Worm (Caenorhabditis elegans) whole organism, mixed stage, embryonic: Measurements from ENCODE around the gene clp-9.

Source experiments
- ceh-39 ChIP-seq: fragments of 150-350 bp; optimal IDR thresholded peaks from 2 replicates; lab custom pipeline; 2014; ENCODE audit warnings: missing biosample characterization, missing genetic modification characterization
- lin-32 ChIP-seq: fragments of 200-800 bp; sonication (Bioruptor generic); optimal IDR thresholded peaks from 2 replicates; lab custom pipeline; 2018; ENCODE audit warnings: mild to moderate bottlenecking, missing genetic modification characterization, missing compliant biosample characterization
- nhr-12 ChIP-seq: fragments of 150-350 bp; optimal IDR thresholded peaks from 2 replicates; lab custom pipeline; 2014; ENCODE audit warnings: missing biosample characterization, missing genetic modification characterization
- tbx-8 ChIP-seq: fragments of 200-800 bp; sonication (Bioruptor generic); optimal IDR thresholded peaks from 2 replicates; lab custom pipeline; 2018; ENCODE audit warnings: mild to moderate bottlenecking, missing genetic modification characterization, moderate library complexity, missing compliant biosample characterization
- ztf-11 ChIP-seq: fragments of 150-350 bp; optimal IDR thresholded peaks from 2 replicates; lab custom pipeline; 2014; ENCODE audit warnings: missing biosample characterization, missing genetic modification characterization

DNA sequence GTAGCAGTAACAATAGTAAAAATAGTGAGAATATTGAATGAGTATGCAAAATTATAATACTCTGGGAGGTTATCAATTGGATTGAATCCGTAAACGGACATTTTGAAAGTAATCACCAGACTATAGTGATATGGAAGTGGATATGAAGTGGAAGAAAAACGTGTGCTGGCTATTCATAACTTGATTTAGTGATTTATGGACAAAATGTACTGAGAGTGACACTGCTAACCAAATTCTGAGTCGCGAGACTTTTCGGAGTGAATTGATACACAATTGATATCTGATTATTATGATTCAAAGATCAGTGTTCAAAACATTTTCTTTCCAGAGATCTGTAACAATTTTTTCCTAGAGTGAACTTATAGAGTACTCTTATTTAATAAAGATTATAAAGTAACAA, 49.8 kb downstream of the clp-9 start, which contains the start of gene sru-38:
- no peak for TF ChIP-seq nhr-12
- TF ChIP-seq tbx-8 (GFP tag; lab: Kevin White, UChicago) = no peak
- TF ChIP-seq ceh-39 (tag; lab: Kevin White, UChicago) = no peak
- no peak for TF ChIP-seq ztf-11 (tag; lab: Kevin White, UChicago)
- TF ChIP-seq lin-32 (GFP tag; lab: Kevin White, UChicago) = no peak
